Fruit fly (Drosophila melanogaster) whole organism, wandering third instar larva: ENCODE data around the gene CG6282.

Experiments
- CG9705 ChIP-seq: fragments of 200-800 bp; sonication (Bioruptor generic); optimal IDR thresholded peaks from 2 replicates; lab custom pipeline; 2018; ENCODE audit warnings: missing biosample characterization, mild to moderate bottlenecking, missing genetic modification characterization
- GATAd ChIP-seq: sonication (Bioruptor generic); optimal IDR thresholded peaks from 2 replicates; lab custom pipeline; 2016; ENCODE audit warnings: missing biosample characterization, missing genetic modification characterization
- Jra ChIP-seq: sonication (Bioruptor generic); optimal IDR thresholded peaks from 2 replicates; lab custom pipeline; 2016; ENCODE audit warnings: missing biosample characterization, missing genetic modification characterization
- Rel ChIP-seq, 2 experiments: fragments of 200-800 bp; sonication (Bioruptor generic) in 1 of 2; optimal IDR thresholded peaks; 2 replicates in 1 of 2; 3 replicates in 1 of 2; lab custom pipeline; 2016 to 2019; ENCODE audit warnings: mild to moderate bottlenecking in 2 of 2, missing biosample characterization in 2 of 2, missing genetic modification characterization in 2 of 2, moderate library complexity in 1 of 2
- Sp1 ChIP-seq: fragments of 200-800 bp; sonication (Bioruptor generic); optimal IDR thresholded peaks from 3 replicates; lab custom pipeline; 2019; ENCODE audit warnings: missing biosample characterization, mild to moderate bottlenecking, missing genetic modification characterization, moderate library complexity
- fru ChIP-seq: fragments of 200-800 bp; sonication (Bioruptor generic); optimal IDR thresholded peaks from 3 replicates; lab custom pipeline; 2016; ENCODE audit warnings: missing biosample characterization, mild to moderate bottlenecking, missing genetic modification characterization
- pan ChIP-seq: fragments of >200 bp; optimal IDR thresholded peaks from 2 replicates; lab custom pipeline; 2017
- sage ChIP-seq: fragments of 200-800 bp; sonication (Bioruptor generic); optimal IDR thresholded peaks from 2 replicates; lab custom pipeline; 2016; ENCODE audit warnings: missing biosample characterization, mild to moderate bottlenecking, missing genetic modification characterization
- usp ChIP-seq: fragments of >200 bp; optimal IDR thresholded peaks from 2 replicates; lab custom pipeline; 2017; ENCODE audit warnings: missing biosample characterization, missing genetic modification characterization
- woc ChIP-seq: sonication (Bioruptor generic); optimal IDR thresholded peaks from 2 replicates; lab custom pipeline; 2016; ENCODE audit warnings: missing biosample characterization, mild to moderate bottlenecking, missing genetic modification characterization

DNA sequence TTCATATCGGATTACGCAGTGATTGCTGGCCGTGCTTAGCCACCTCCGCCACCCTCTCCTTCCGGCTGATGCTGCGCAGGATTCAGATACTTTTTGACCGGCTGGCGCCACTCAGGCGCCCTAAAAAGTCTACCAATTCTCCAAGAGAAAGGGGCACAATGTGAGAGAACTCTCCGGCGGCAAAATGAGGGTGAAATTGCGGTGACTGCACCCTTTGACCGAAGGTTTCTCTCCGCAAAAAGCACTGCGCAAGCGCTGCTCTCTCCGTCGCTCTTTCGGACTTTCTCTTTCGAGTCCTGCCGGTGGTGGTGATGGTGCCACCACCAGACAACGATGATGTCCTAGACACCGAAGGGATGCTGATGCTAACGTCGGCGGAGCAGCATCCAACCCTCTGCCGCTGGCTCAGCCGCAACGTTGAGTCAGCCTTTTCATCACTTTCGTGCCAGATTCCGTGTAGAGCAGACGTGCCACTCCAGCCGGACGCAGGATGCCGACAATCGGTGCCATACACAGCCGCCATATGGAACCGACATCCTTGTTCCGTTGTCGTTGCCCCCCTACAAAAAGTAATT, 44.6 kb upstream of the CG6282 start:
- no peak for TF ChIP-seq pan
- TF ChIP-seq usp (GFP tag; lab: Kevin White, UChicago), result no peak
- TF ChIP-seq CG9705 (GFP tag; lab: Kevin White, UChicago), result no peak
- no peak for TF ChIP-seq sage
- TF ChIP-seq GATAd, result no peak
- no peak for TF ChIP-seq fru (GFP tag; lab: Kevin White, UChicago)
- TF ChIP-seq woc (GFP tag; lab: Kevin White, UChicago), result no peak
- TF ChIP-seq Jra (GFP tag; lab: Kevin White, UChicago), result no peak
- TF ChIP-seq Sp1 (GFP tag; lab: Kevin White, UChicago), result no peak
- no peak for TF ChIP-seq Rel (GFP tag; optimal IDR thresholded peaks at IDR 0.05; lab: Kevin White, UChicago)
- no peak for TF ChIP-seq Rel (tag; optimal IDR thresholded peaks at IDR 0.05; lab: Kevin White, UChicago)
